Worm (Caenorhabditis elegans) whole organism, dauer: Measurements from ENCODE around the gene ador-1.
"Not testable (repeated sequence)": the region's sequence is repeated elsewhere in the genome, so short reads cannot be mapped to it uniquely, and the experiment has no call there.

Source experiments
- unc-62 ChIP-seq: sonication (generic microtip); optimal IDR thresholded peaks from 2 replicates; lab custom pipeline; 2017; ENCODE audit warnings: missing biosample characterization, missing genetic modification reagents, missing genetic modification characterization

The ador-1 gene

ce11 chrII:12502784-12503183 lies at the start of gene ador-1:
Gene ador-1 (minus strand): TSS chrII:12502884.
- TF ChIP-seq unc-62 (GFP tag; lab: Kevin White, UChicago): no peak

- TF ChIP-seq unc-62 (GFP tag; lab: Kevin White, UChicago): no peak
Measured at ce11 chrII:12550940-12551339, 48.3 kb upstream of the ador-1 start.

- TF ChIP-seq unc-62 (GFP tag; lab: Kevin White, UChicago): no peak
Measured at ce11 chrII:12549613-12550012, 46.9 kb upstream of the ador-1 start.

- no peak for TF ChIP-seq unc-62 (GFP tag; lab: Kevin White, UChicago)
Measured at ce11 chrII:12547547-12547946, 44.9 kb upstream of the ador-1 start, which contains the start of gene F49C5.16. Gene F49C5.16 (plus strand): TSS chrII:12547847.

ce11 chrII:12546413-12546812 lies 43.7 kb upstream of the ador-1 start, which contains the start of the genes F49C5.5 and F49C5.10:
Gene F49C5.5 (minus strand): TSS chrII:12546513.
Gene F49C5.10 (plus strand): TSS chrII:12546756.
- no peak for TF ChIP-seq unc-62 (GFP tag; lab: Kevin White, UChicago)

ce11 chrII:12544533-12544932 lies 41.8 kb upstream of the ador-1 start, which contains the start of gene F49C5.9:
Gene F49C5.9 (minus strand): TSS chrII:12544633.
- no peak for TF ChIP-seq unc-62 (GFP tag; lab: Kevin White, UChicago)

ce11 chrII:12542594-12542997 lies 39.9 kb upstream of the ador-1 start:
- no peak for TF ChIP-seq unc-62 (GFP tag; lab: Kevin White, UChicago)

ce11 chrII:12539395-12539794 lies 36.7 kb upstream of the ador-1 start:
- TF ChIP-seq unc-62 (GFP tag; lab: Kevin White, UChicago): no peak

- TF ChIP-seq unc-62 (GFP tag; lab: Kevin White, UChicago): not testable (repeated sequence)
Measured at ce11 chrII:12536203-12536602, 33.5 kb upstream of the ador-1 start, which contains the start of gene F49C5.3. Gene F49C5.3 (plus strand): TSS chrII:12536503.

- TF ChIP-seq unc-62 (GFP tag; lab: Kevin White, UChicago): no peak
Measured at ce11 chrII:12535297-12535803, 32.7 kb upstream of the ador-1 start, which contains the start of gene nimk-1. Gene nimk-1 (plus strand): TSS chrII:12535753.

- TF ChIP-seq unc-62 (GFP tag; lab: Kevin White, UChicago): no peak
Measured at ce11 chrII:12530958-12531357, 28.3 kb upstream of the ador-1 start, which contains the start of gene srx-120. Gene srx-120 (plus strand): TSS chrII:12531258.

ce11 chrII:12527947-12528346 lies 25.3 kb upstream of the ador-1 start, which contains the start of gene srx-119:
Gene srx-119 (plus strand): TSS chrII:12528247.
- TF ChIP-seq unc-62 (GFP tag; lab: Kevin White, UChicago): no peak

ce11 chrII:12525526-12525925 lies 22.8 kb upstream of the ador-1 start, which contains the start of gene srx-118:
Gene srx-118 (plus strand): TSS chrII:12525826.
- no peak for TF ChIP-seq unc-62 (GFP tag; lab: Kevin White, UChicago)

ce11 chrII:12519616-12520015 lies 16.9 kb upstream of the ador-1 start, which contains the start of gene ceh-99:
Gene ceh-99 (plus strand): TSS chrII:12519981.
- no peak for TF ChIP-seq unc-62 (GFP tag; lab: Kevin White, UChicago)

- no peak for TF ChIP-seq unc-62 (GFP tag; lab: Kevin White, UChicago)
Measured at ce11 chrII:12518809-12519344, 16.2 kb upstream of the ador-1 start, which contains the start of gene srh-70. Gene srh-70 (minus strand): TSS chrII:12518859.

ce11 chrII:12518008-12518407 lies 15.3 kb upstream of the ador-1 start:
- TF ChIP-seq unc-62 (GFP tag; lab: Kevin White, UChicago): no peak

ce11 chrII:12516313-12516712 lies 13.6 kb upstream of the ador-1 start, which contains the start of gene srh-61:
Gene srh-61 (minus strand): TSS chrII:12516413.
- no peak for TF ChIP-seq unc-62 (GFP tag; lab: Kevin White, UChicago)
